Worm (Caenorhabditis elegans): ENCODE measurements around the gene nhr-119.

- TF ChIP-seq F57A8.1 (GFP tag; optimal IDR thresholded peaks at IDR 0.05), result no peak
- TF ChIP-seq hsf-1 (GFP tag; IDR thresholded peaks at IDR 0.05), result no peak
Observed at ce11 chrII:2801764-2802163, 1.4 kb upstream of the nhr-119 start.
